Fruit fly (Drosophila melanogaster): ENCODE results near the gene CheB93a.

The CheB93a gene

dm6 chr3R:21393005-21393729 is 14.1 kb upstream of the CheB93a start (continued):
- no peak for TF ChIP-seq sna (GFP tag; IDR thresholded peaks at IDR 0.05; ENCODE audit: partially characterized antibody)
- peak; percentile 98 for TF ChIP-seq D19A (tag; optimal IDR thresholded peaks at IDR 0.05)
- no peak for TF ChIP-seq CG14050 (GFP tag; IDR thresholded peaks at IDR 0.05)
- TF ChIP-seq CG15011 (GFP tag; optimal IDR thresholded peaks at IDR 0.05): no peak
- no peak for TF ChIP-seq CG14965 (GFP tag; optimal IDR thresholded peaks at IDR 0.05; ENCODE audit: borderline replicate concordance)
- TF ChIP-seq emc (GFP tag; optimal IDR thresholded peaks at IDR 0.05): no peak
- TF ChIP-seq CG6854 (GFP tag; optimal IDR thresholded peaks at IDR 0.05): no peak
- TF ChIP-seq twi (tag; optimal IDR thresholded peaks at IDR 0.05): peak; percentile 99

dm6 chr3R:21399642-21400041 is 7.6 kb upstream of the CheB93a start, which contains the start of gene Ugt49B2:
Gene Ugt49B2 (minus strand): TSS chr3R:21399742.
- TF ChIP-seq CG17612 (GFP tag; IDR thresholded peaks at IDR 0.05) (no peak), CG31388 (GFP tag; optimal IDR thresholded peaks at IDR 0.05) (no peak), CG16779 (GFP tag; IDR thresholded peaks at IDR 0.05) (no peak), CG16813 (GFP tag; IDR thresholded peaks at IDR 0.05; ENCODE audit: partially characterized antibody) (no peak), Meics (GFP tag; optimal IDR thresholded peaks at IDR 0.05) (peak; percentile 73)

dm6 chr3R:21403435-21403834 is 3.8 kb upstream of the CheB93a start, which contains the start of gene CG7907:
Gene CG7907 (plus strand): TSS chr3R:21403735.
- TF ChIP-seq CG10959 (GFP tag; IDR thresholded peaks at IDR 0.05) (no peak), ssp (GFP tag; IDR thresholded peaks at IDR 0.05) (no peak), CG13287 (GFP tag; IDR thresholded peaks at IDR 0.05; ENCODE audit: partially characterized antibody) (no peak), CG2889 (GFP tag; IDR thresholded peaks at IDR 0.05) (no peak), Gug (GFP tag; IDR thresholded peaks at IDR 0.05) (no peak), CG7745 (tag; optimal IDR thresholded peaks at IDR 0.05) (no peak), slbo (GFP tag; IDR thresholded peaks at IDR 0.05) (no peak), Aef1 (GFP tag; IDR thresholded peaks at IDR 0.05) (no peak), yki (optimal IDR thresholded peaks at IDR 0.05) (no peak)

dm6 chr3R:21406708-21407107 is 537 bp upstream of the CheB93a start:
- TF ChIP-seq CTCF (GFP tag; optimal IDR thresholded peaks at IDR 0.05) (peak; percentile 75), CG11560 (tag; IDR thresholded peaks at IDR 0.05) (peak; percentile 99), Dref (GFP tag; IDR thresholded peaks at IDR 0.05) (peak; percentile 82), Opbp (GFP tag; IDR thresholded peaks at IDR 0.05; ENCODE audit: partially characterized antibody) (peak; percentile 62; the same call in 1 of the 3 replicates), CG6791 (GFP tag; IDR thresholded peaks at IDR 0.05; ENCODE audit: partially characterized antibody) (peak; percentile 43; the same call in 2 of the 3 replicates), CG15514 (GFP tag; optimal IDR thresholded peaks at IDR 0.05) (peak; percentile 45), az2 (GFP tag; optimal IDR thresholded peaks at IDR 0.05) (no peak), chif (GFP tag; optimal IDR thresholded peaks at IDR 0.05) (no peak), Bgb (GFP tag; IDR thresholded peaks at IDR 0.05; ENCODE audit: partially characterized antibody) (peak; percentile 71), CG3847 (GFP tag; IDR thresholded peaks at IDR 0.05) (no peak), CG9797 (GFP tag; optimal IDR thresholded peaks at IDR 0.05) (peak; percentile 54), CG2116 (GFP tag; optimal IDR thresholded peaks at IDR 0.05) (peak; percentile 96), CG17829 (tag; optimal IDR thresholded peaks at IDR 0.05) (peak; percentile 31), cato (GFP tag; optimal IDR thresholded peaks at IDR 0.05; ENCODE audit: borderline replicate concordance) (no peak), bcd (GFP tag; optimal IDR thresholded peaks at IDR 0.05) (no peak), CG31365 (tag; optimal IDR thresholded peaks at IDR 0.05) (peak; percentile 76), CG1603 (tag; optimal IDR thresholded peaks at IDR 0.05) (peak; percentile 57), HLH4C (GFP tag; IDR thresholded peaks at IDR 0.05; ENCODE audit: partially characterized antibody) (peak; percentile 61; the same call in 2 of the 3 replicates), Awh (GFP tag; IDR thresholded peaks at IDR 0.05) (no peak), dpn (GFP tag; optimal IDR thresholded peaks at IDR 0.05) (no peak), hbn (GFP tag; IDR thresholded peaks at IDR 0.05; ENCODE audit: partially characterized antibody) (peak; percentile 53; the same call in 1 of the 2 replicates), stwl (tag; optimal IDR thresholded peaks at IDR 0.05) (peak; percentile 94), CG3995 (GFP tag; optimal IDR thresholded peaks at IDR 0.05) (peak; percentile 58), z (GFP tag; IDR thresholded peaks at IDR 0.05) (no peak)
